Worm (Caenorhabditis elegans) whole organism, late embryonic: ENCODE results near the gene F26F4.8.
A peak's percentile ranks its signal among the peaks of the same experiment; 100 is the strongest.

Source experiments
- C08G9.2 ChIP-seq: sonication (generic microtip); optimal IDR thresholded peaks from 2 replicates; lab custom pipeline; 2016; ENCODE audit warnings: mild to moderate bottlenecking, missing genetic modification characterization, moderate library complexity, missing compliant biosample characterization
- C38D4.7 ChIP-seq: fragments of 200-800 bp; sonication (Bioruptor generic); optimal IDR thresholded peaks from 2 replicates; lab custom pipeline; 2018; ENCODE audit warnings: mild to moderate bottlenecking, missing genetic modification characterization, moderate library complexity, missing compliant biosample characterization
- F13H6.1 ChIP-seq: sonication (generic microtip); optimal IDR thresholded peaks from 2 replicates; lab custom pipeline; 2016; ENCODE audit warnings: missing genetic modification characterization, missing compliant biosample characterization
- K02D7.2 ChIP-seq: sonication (generic microtip); optimal IDR thresholded peaks from 2 replicates; lab custom pipeline; 2017; ENCODE audit warnings: mild to moderate bottlenecking, missing genetic modification characterization, missing compliant biosample characterization
- K09A11.1 ChIP-seq: sonication (generic microtip); optimal IDR thresholded peaks from 2 replicates; lab custom pipeline; 2017; ENCODE audit warnings: antibody characterized with exemption, mild to moderate bottlenecking, missing genetic modification characterization, missing compliant biosample characterization; ENCODE audit not compliant: insufficient read depth
- T23F11.4 ChIP-seq: fragments of 200-800 bp; sonication (Bioruptor generic); optimal IDR thresholded peaks from 2 replicates; lab custom pipeline; 2018; ENCODE audit warnings: mild to moderate bottlenecking, missing genetic modification characterization, missing compliant biosample characterization
- Y22D7AL.16 ChIP-seq: sonication (generic microtip); optimal IDR thresholded peaks from 2 replicates; lab custom pipeline; 2016; ENCODE audit warnings: missing genetic modification characterization, missing compliant biosample characterization
- ama-1 ChIP-seq: fragments of 150-350 bp; optimal IDR thresholded peaks from 2 replicates; lab custom pipeline; 2014
- ceh-18 ChIP-seq: sonication (generic microtip); optimal IDR thresholded peaks from 2 replicates; lab custom pipeline; 2016; ENCODE audit warnings: missing genetic modification characterization, missing compliant biosample characterization
- ceh-19 ChIP-seq: fragments of 200-800 bp; sonication (Bioruptor generic); optimal IDR thresholded peaks from 2 replicates; lab custom pipeline; 2018; ENCODE audit warnings: mild to moderate bottlenecking, missing genetic modification characterization, missing compliant biosample characterization
- ceh-2 ChIP-seq: sonication (generic microtip); optimal IDR thresholded peaks from 2 replicates; lab custom pipeline; 2016; ENCODE audit warnings: missing genotype, missing genetic modification characterization, missing compliant biosample characterization
- ceh-22 ChIP-seq: sonication (generic microtip); optimal IDR thresholded peaks from 2 replicates; lab custom pipeline; 2017; ENCODE audit warnings: missing biosample characterization, missing genetic modification characterization
- ceh-30 ChIP-seq: fragments of 150-350 bp; optimal IDR thresholded peaks from 2 replicates; lab custom pipeline; 2014; ENCODE audit warnings: missing biosample characterization, missing genetic modification characterization
- ceh-31 ChIP-seq: sonication (generic microtip); optimal IDR thresholded peaks from 2 replicates; lab custom pipeline; 2016; ENCODE audit warnings: missing genetic modification characterization, missing compliant biosample characterization
- ceh-48 ChIP-seq: sonication (generic microtip); optimal IDR thresholded peaks from 2 replicates; lab custom pipeline; 2016; ENCODE audit warnings: missing genetic modification characterization, inconsistent platforms, missing compliant biosample characterization
- ceh-6 ChIP-seq: fragments of 200-800 bp; sonication (Bioruptor generic); optimal IDR thresholded peaks from 2 replicates; lab custom pipeline; 2018; ENCODE audit warnings: mild to moderate bottlenecking, missing genetic modification characterization, missing compliant biosample characterization
- ceh-9 ChIP-seq: sonication (generic microtip); optimal IDR thresholded peaks from 2 replicates; lab custom pipeline; 2016; ENCODE audit warnings: mild to moderate bottlenecking, missing genetic modification characterization, inconsistent platforms, missing compliant biosample characterization
- elt-2 ChIP-seq: sonication (generic microtip); optimal IDR thresholded peaks from 2 replicates; lab custom pipeline; 2016; ENCODE audit warnings: missing genetic modification reagents, missing genetic modification characterization, missing compliant biosample characterization
- elt-4 ChIP-seq: sonication (generic microtip); optimal IDR thresholded peaks from 2 replicates; lab custom pipeline; 2016; ENCODE audit warnings: missing genetic modification characterization, missing compliant biosample characterization
- ets-4 ChIP-seq: sonication (generic microtip); optimal IDR thresholded peaks from 2 replicates; lab custom pipeline; 2016; ENCODE audit warnings: missing genetic modification characterization, missing compliant biosample characterization
- fax-1 ChIP-seq: sonication (generic microtip); optimal IDR thresholded peaks from 2 replicates; lab custom pipeline; 2016; ENCODE audit warnings: missing genotype, missing genetic modification characterization, missing compliant biosample characterization
- fkh-10 ChIP-seq: fragments of 150-350 bp; optimal IDR thresholded peaks from 2 replicates; lab custom pipeline; 2014; ENCODE audit warnings: missing biosample characterization, missing genetic modification reagents, missing genetic modification characterization
- hlh-13 ChIP-seq: fragments of 200-800 bp; sonication (Bioruptor generic); optimal IDR thresholded peaks from 2 replicates; lab custom pipeline; 2018; ENCODE audit warnings: mild to moderate bottlenecking, missing genetic modification characterization, missing compliant biosample characterization
- hlh-15 ChIP-seq: sonication (generic microtip); optimal IDR thresholded peaks from 2 replicates; lab custom pipeline; 2016; ENCODE audit warnings: missing genetic modification characterization, missing compliant biosample characterization
- hlh-30 ChIP-seq: sonication (generic microtip); optimal IDR thresholded peaks from 2 replicates; lab custom pipeline; 2017; ENCODE audit warnings: antibody characterized with exemption, missing genetic modification characterization, missing compliant biosample characterization; ENCODE audit not compliant: insufficient read depth
- hlh-8 ChIP-seq: sonication (generic microtip); optimal IDR thresholded peaks from 2 replicates; lab custom pipeline; 2016; ENCODE audit warnings: missing genotype, missing genetic modification characterization, missing compliant biosample characterization
- lim-6 ChIP-seq: sonication (generic microtip); optimal IDR thresholded peaks from 2 replicates; lab custom pipeline; 2016; ENCODE audit warnings: missing genetic modification characterization, missing compliant biosample characterization
- nhr-11 ChIP-seq: fragments of 150-350 bp; optimal IDR thresholded peaks from 2 replicates; lab custom pipeline; 2014; ENCODE audit warnings: missing biosample characterization, missing genetic modification characterization
- nhr-232 ChIP-seq: sonication (generic microtip); optimal IDR thresholded peaks from 2 replicates; lab custom pipeline; 2016; ENCODE audit warnings: missing genetic modification characterization, missing compliant biosample characterization
- npax-4 ChIP-seq: sonication (generic microtip); optimal IDR thresholded peaks from 2 replicates; lab custom pipeline; 2016; ENCODE audit warnings: missing genetic modification characterization, missing compliant biosample characterization
- ref-2 ChIP-seq: sonication (generic microtip); optimal IDR thresholded peaks from 2 replicates; lab custom pipeline; 2016; ENCODE audit warnings: missing genetic modification characterization, missing compliant biosample characterization
- rnt-1 ChIP-seq: sonication (generic microtip); optimal IDR thresholded peaks from 2 replicates; lab custom pipeline; 2016; ENCODE audit warnings: missing genetic modification characterization, missing compliant biosample characterization
- sdc-2 ChIP-seq: sonication (generic microtip); optimal IDR thresholded peaks from 2 replicates; lab custom pipeline; 2016; ENCODE audit warnings: missing genotype, missing genetic modification characterization, missing compliant biosample characterization
- sox-4 ChIP-seq: sonication (generic microtip); optimal IDR thresholded peaks from 2 replicates; lab custom pipeline; 2017; ENCODE audit warnings: mild to moderate bottlenecking, missing genetic modification characterization, inconsistent platforms, missing compliant biosample characterization
- tbx-2 ChIP-seq: sonication (generic microtip); optimal IDR thresholded peaks from 2 replicates; lab custom pipeline; 2016; ENCODE audit warnings: missing genetic modification characterization, missing compliant biosample characterization
- tbx-7 ChIP-seq: sonication (generic microtip); optimal IDR thresholded peaks from 2 replicates; lab custom pipeline; 2016; ENCODE audit warnings: missing genotype, missing genetic modification characterization, missing compliant biosample characterization
- unc-55 ChIP-seq: sonication (generic microtip); optimal IDR thresholded peaks from 2 replicates; lab custom pipeline; 2017; ENCODE audit warnings: missing biosample characterization, missing genetic modification reagents, missing genetic modification characterization
- unc-86 ChIP-seq: sonication (generic microtip); optimal IDR thresholded peaks from 2 replicates; lab custom pipeline; 2016; ENCODE audit warnings: missing genetic modification characterization, missing compliant biosample characterization
- zip-5 ChIP-seq: sonication (generic microtip); optimal IDR thresholded peaks from 2 replicates; lab custom pipeline; 2016; ENCODE audit warnings: missing genetic modification characterization, missing compliant biosample characterization
- ztf-16 ChIP-seq: sonication (generic microtip); optimal IDR thresholded peaks from 2 replicates; lab custom pipeline; 2017; ENCODE audit warnings: missing genetic modification characterization, missing compliant biosample characterization

Gene F26F4.8

ce11 chrIII:4913736-4914135 is 8.5 kb upstream of the F26F4.8 start:
- TF ChIP-seq F13H6.1, result no peak
- TF ChIP-seq tbx-7, result no peak
- no peak for TF ChIP-seq rnt-1 (tag; lab: Kevin White, UChicago)
- TF ChIP-seq ceh-30 (tag; lab: Kevin White, UChicago), result no peak
- no peak for TF ChIP-seq tbx-2
- no peak for TF ChIP-seq C38D4.7 (GFP tag; lab: Kevin White, UChicago)
- no peak for TF ChIP-seq fkh-10 (GFP tag; lab: Kevin White, UChicago)
- no peak for TF ChIP-seq ceh-9 (tag; lab: Kevin White, UChicago)
- no peak for TF ChIP-seq elt-2 (tag; lab: Kevin White, UChicago)
- TF ChIP-seq sox-4, result no peak
- no peak for TF ChIP-seq hlh-15 (tag; lab: Kevin White, UChicago)
- TF ChIP-seq T23F11.4 (GFP tag; lab: Kevin White, UChicago), result no peak
- no peak for TF ChIP-seq nhr-11 (tag; lab: Kevin White, UChicago)
- TF ChIP-seq, all 69 proteins: peak for 0

- TF ChIP-seq rnt-1 (tag; lab: Kevin White, UChicago) (peak; percentile 7), ceh-19 (GFP tag; lab: Kevin White, UChicago) (no peak), nhr-232 (tag; lab: Kevin White, UChicago) (no peak), lim-6 (tag; lab: Kevin White, UChicago) (peak; percentile 39), K02D7.2 (tag; lab: Kevin White, UChicago) (no peak), unc-55 (GFP tag; lab: Kevin White, UChicago) (peak; percentile 30), C08G9.2 (tag; lab: Kevin White, UChicago) (peak; percentile 85), hlh-30 (tag; lab: Kevin White, UChicago) (no peak), tbx-2 (no peak), K09A11.1 (tag; lab: Kevin White, UChicago) (no peak), ets-4 (tag; lab: Kevin White, UChicago) (peak; percentile 75), npax-4 (tag; lab: Kevin White, UChicago) (no peak), ceh-18 (tag; lab: Kevin White, UChicago) (peak; percentile 38), ztf-16 (tag; lab: Kevin White, UChicago) (peak; percentile 13), ref-2 (tag; lab: Kevin White, UChicago) (peak; percentile 25), fax-1 (tag; lab: Kevin White, UChicago) (peak; percentile 2), unc-86 (no peak), zip-5 (tag; lab: Kevin White, UChicago) (peak; percentile 52), hlh-8 (peak; percentile 72), F13H6.1 (no peak), tbx-7 (peak; percentile 71), nhr-11 (tag; lab: Kevin White, UChicago) (no peak), elt-4 (no peak), ceh-31 (tag; lab: Kevin White, UChicago) (peak; percentile 85), ceh-2 (tag; lab: Kevin White, UChicago) (peak; percentile 71), ceh-30 (tag; lab: Kevin White, UChicago) (no peak)
These were observed 7.0 kb upstream of the F26F4.8 start, which contains the start of the genes F26F4.9 and cee-1 for ce11 chrIII:4912317-4912716. Gene F26F4.9, minus strand, starts transcription at chrIII:4912521. Gene cee-1, plus strand, starts transcription at chrIII:4912699.

- TF ChIP-seq rnt-1 (tag; lab: Kevin White, UChicago) (no peak), hlh-13 (GFP tag; lab: Kevin White, UChicago) (no peak), ceh-6 (GFP tag; lab: Kevin White, UChicago) (no peak), nhr-11 (tag; lab: Kevin White, UChicago) (no peak), ceh-48 (tag; lab: Kevin White, UChicago) (no peak), hlh-30 (tag; lab: Kevin White, UChicago) (no peak), npax-4 (tag; lab: Kevin White, UChicago) (no peak), ama-1 (lab: Kevin White, UChicago) (no peak), sdc-2 (tag; lab: Kevin White, UChicago) (no peak), F13H6.1 (no peak), lim-6 (tag; lab: Kevin White, UChicago) (no peak), K09A11.1 (tag; lab: Kevin White, UChicago) (no peak), ceh-22 (tag; lab: Kevin White, UChicago) (no peak), Y22D7AL.16 (tag; lab: Kevin White, UChicago) (no peak), fkh-10 (GFP tag; lab: Kevin White, UChicago) (no peak)
- TF ChIP-seq, all 69 proteins: peak for 0
These were observed 5.7 kb upstream of the F26F4.8 start, which contains the start of gene F26F4.2 for ce11 chrIII:4910956-4911355. Gene F26F4.2, plus strand, starts transcription at chrIII:4911256.
